Fruit fly (Drosophila melanogaster): ENCODE data around the gene CG43056.

The CG43056 gene

DNA sequence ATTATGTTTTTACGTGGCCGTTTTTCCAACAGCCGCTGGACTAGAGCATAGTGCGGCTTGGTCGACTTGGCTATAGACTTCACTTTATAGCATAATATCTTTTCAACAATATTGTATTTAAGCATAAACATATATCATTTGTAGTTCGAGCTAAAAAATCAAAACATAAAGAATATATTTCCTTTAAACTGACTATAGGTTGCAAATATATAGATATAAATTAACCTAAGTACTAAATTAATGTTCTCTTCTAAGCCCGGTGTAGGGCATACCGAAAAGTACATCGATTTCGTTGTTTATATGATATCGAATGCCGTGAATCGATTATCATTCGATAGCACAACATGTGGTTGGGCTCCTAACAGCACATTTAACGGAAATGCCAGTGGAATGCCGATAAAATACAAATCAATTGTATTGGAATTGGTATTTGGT is 11.0 kb downstream of the CG43056 start, which contains the start of gene MFS18 (continued):
- TF ChIP-seq CG14860 (GFP tag; IDR thresholded peaks at IDR 0.05; ENCODE audit: partially characterized antibody) (peak; percentile 74; the same call in 2 of the 3 replicates), pho (GFP tag; optimal IDR thresholded peaks at IDR 0.05) (peak; percentile 87), abd-A (tag; optimal IDR thresholded peaks at IDR 0.05) (no peak), Camta (GFP tag; optimal IDR thresholded peaks at IDR 0.05) (peak; percentile 97), ttk (GFP tag; IDR thresholded peaks at IDR 0.05) (peak; percentile 99), kni (GFP tag; optimal IDR thresholded peaks at IDR 0.05) (no peak), CG9215 (GFP tag; IDR thresholded peaks at IDR 0.05) (peak; percentile 97), Kr (GFP tag; optimal IDR thresholded peaks at IDR 0.05) (no peak), CG1602 (GFP tag; optimal IDR thresholded peaks at IDR 0.05) (peak; percentile 97), vvl (GFP tag; IDR thresholded peaks at IDR 0.05) (peak; percentile 100), yki (optimal IDR thresholded peaks at IDR 0.05) (no peak), Spps (tag; optimal IDR thresholded peaks at IDR 0.05) (peak; percentile 100), dan (GFP tag; IDR thresholded peaks at IDR 0.05) (peak; percentile 95), Side (GFP tag; optimal IDR thresholded peaks at IDR 0.05) (peak; percentile 77), esg (GFP tag; conservative IDR thresholded peaks at IDR 0.05) (peak; percentile 99), Poxn (GFP tag; IDR thresholded peaks at IDR 0.05) (peak; percentile 92), tx (GFP tag; optimal IDR thresholded peaks at IDR 0.05) (peak; percentile 63), insv (GFP tag; optimal IDR thresholded peaks at IDR 0.05) (peak in 1 of 2 experiments; percentile 54), MBD-R2 (GFP tag; IDR thresholded peaks at IDR 0.05) (peak; percentile 98), hkb (optimal IDR thresholded peaks at IDR 0.05) (peak; percentile 67), hkb (GFP tag; IDR thresholded peaks at IDR 0.05) (peak; percentile 100), ftz-f1 (GFP tag; optimal IDR thresholded peaks at IDR 0.05) (peak; percentile 65), CG10274 (GFP tag; optimal IDR thresholded peaks at IDR 0.05) (peak; percentile 100), HmgZ (tag; optimal IDR thresholded peaks at IDR 0.05) (peak; percentile 96), tin (GFP tag; optimal IDR thresholded peaks at IDR 0.05) (peak; percentile 99), H15 (GFP tag; IDR thresholded peaks at IDR 0.05) (peak; percentile 99), dmrt11E (tag; optimal IDR thresholded peaks at IDR 0.05) (peak; percentile 95), CG10321 (GFP tag; IDR thresholded peaks at IDR 0.05) (peak; percentile 86), CG10543 (GFP tag; optimal IDR thresholded peaks at IDR 0.05) (peak; percentile 81), sima (GFP tag; optimal IDR thresholded peaks at IDR 0.05) (peak; percentile 14), CG12659 (GFP tag; optimal IDR thresholded peaks at IDR 0.05) (peak; percentile 97), CG15073 (GFP tag; optimal IDR thresholded peaks at IDR 0.05) (peak; percentile 80), Gsc (GFP tag; IDR thresholded peaks at IDR 0.05) (peak; percentile 97), CG14667 (GFP tag; IDR thresholded peaks at IDR 0.05) (peak; percentile 99), sim (GFP tag; IDR thresholded peaks at IDR 0.05) (peak; percentile 99), CG15479 (GFP tag; optimal IDR thresholded peaks at IDR 0.05) (peak; percentile 2), CG11456 (GFP tag; IDR thresholded peaks at IDR 0.05) (peak; percentile 98), CG12071 (GFP tag; optimal IDR thresholded peaks at IDR 0.05) (peak; percentile 97), hth (optimal IDR thresholded peaks at IDR 0.05) (no peak), Mad (GFP tag; optimal IDR thresholded peaks at IDR 0.05) (peak; percentile 90), CG32767 (GFP tag; IDR thresholded peaks at IDR 0.05) (peak; percentile 99), CG17328 (GFP tag; IDR thresholded peaks at IDR 0.05) (peak; percentile 99), CG1832 (GFP tag; optimal IDR thresholded peaks at IDR 0.05) (no peak), CG2889 (GFP tag; IDR thresholded peaks at IDR 0.05) (peak; percentile 97), fd64A (GFP tag; optimal IDR thresholded peaks at IDR 0.05) (peak; percentile 91), Atf3 (GFP tag; optimal IDR thresholded peaks at IDR 0.05) (peak; percentile 69), HLH4C (GFP tag; IDR thresholded peaks at IDR 0.05; ENCODE audit: partially characterized antibody) (peak; percentile 93), Hey (tag; optimal IDR thresholded peaks at IDR 0.05) (no peak), nmo (GFP tag; optimal IDR thresholded peaks at IDR 0.05) (peak; percentile 98), twi (tag; optimal IDR thresholded peaks at IDR 0.05) (peak; percentile 70), CG4282 (GFP tag; optimal IDR thresholded peaks at IDR 0.05) (no peak), ac (GFP tag; optimal IDR thresholded peaks at IDR 0.05) (peak; percentile 78), pnt (GFP tag; optimal IDR thresholded peaks at IDR 0.05) (peak; percentile 66)

Data from whole organism, embryonic.